Fruit fly (Drosophila melanogaster) whole organism, larva: ENCODE results near the gene jigr1.

Experiments used
- noc ChIP-seq: fragments of 200-800 bp; sonication (Bioruptor generic); optimal IDR thresholded peaks from 3 replicates; lab custom pipeline; 2019; ENCODE audit warnings: missing biosample characterization, mild to moderate bottlenecking, missing genetic modification characterization, moderate library complexity

jigr1 gene

dm6 chr3R:25661531-25662193 lies 24.0 kb downstream of the jigr1 start, which contains the start of gene RASSF8:
TSS of gene RASSF8 (plus strand) at chr3R:25661795.
- no peak for TF ChIP-seq noc

- TF ChIP-seq noc = no peak
Measured at dm6 chr3R:25662358-25662757, 24.7 kb downstream of the jigr1 start.

DNA sequence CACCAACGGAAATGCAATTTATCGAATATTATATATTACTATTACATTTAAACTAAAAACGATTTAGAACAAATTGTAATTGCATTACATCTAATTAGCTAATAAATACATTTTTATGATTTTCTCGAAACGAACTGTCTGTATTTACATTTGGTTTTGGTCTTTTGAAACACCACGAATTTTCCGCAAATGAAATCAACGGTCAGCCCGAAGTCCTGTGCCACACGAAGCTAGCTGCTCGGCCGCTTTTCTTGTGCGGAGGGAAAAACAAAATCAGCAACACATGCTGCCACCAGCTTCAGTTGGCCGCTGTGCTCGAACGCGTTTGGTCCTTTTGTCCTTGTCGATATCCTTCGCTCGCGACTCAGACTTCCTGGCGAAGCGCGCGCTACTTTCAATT lies 27.9 kb downstream of the jigr1 start, which contains the start of gene Lgr3:
TSS of gene Lgr3 (plus strand) at position 301 of the 400 bp plus-strand sequence.
- no peak for TF ChIP-seq noc

- TF ChIP-seq noc = no peak
Measured at dm6 chr3R:25678489-25679082, 40.9 kb downstream of the jigr1 start, which contains the start of the genes CG4730 and CG5039. TSS of gene CG4730 (minus strand) at chr3R:25678682. TSS of gene CG5039 (plus strand) at chr3R:25678683.

dm6 chr3R:25680528-25680927 lies 42.9 kb downstream of the jigr1 start, which contains the start of the genes CG4743 and Idh3g:
TSS of gene CG4743 (minus strand) at chr3R:25680550.
TSS of gene Idh3g (plus strand) at chr3R:25680845.
- TF ChIP-seq noc = peak; percentile 95

DNA sequence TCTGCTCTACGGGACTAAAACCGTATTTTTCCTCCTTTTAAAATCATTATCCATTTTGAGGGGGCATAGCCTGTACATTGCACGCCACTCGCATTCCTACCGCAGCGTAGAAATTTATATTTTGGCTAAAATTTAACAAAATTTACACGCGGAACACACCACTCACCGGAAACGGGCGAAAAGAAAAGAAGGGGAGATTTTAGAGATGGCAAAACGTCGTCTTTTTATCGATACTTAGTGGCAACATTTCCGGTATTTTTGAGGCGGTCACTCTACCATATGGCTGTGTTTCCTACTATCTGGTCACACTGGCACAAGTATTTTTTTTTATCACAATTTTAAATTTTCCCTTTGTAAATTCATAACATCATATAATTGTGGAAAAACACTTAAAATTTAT lies 47.2 kb downstream of the jigr1 start, which contains the start of gene RpL27:
TSS of gene RpL27 (minus strand) at position 193 of the 400 bp plus-strand sequence.
- TF ChIP-seq noc = peak; percentile 73

- no peak for TF ChIP-seq noc
Measured at dm6 chr3R:25686698-25687420, 49.2 kb downstream of the jigr1 start, which contains the start of gene CLS. TSS of gene CLS (minus strand) at chr3R:25687370.

- TF ChIP-seq noc = no peak
Measured at dm6 chr3R:25694167-25694689, 56.6 kb downstream of the jigr1 start.
